Worm (Caenorhabditis elegans): ENCODE results near the gene emc-5.

Gene emc-5

DNA sequence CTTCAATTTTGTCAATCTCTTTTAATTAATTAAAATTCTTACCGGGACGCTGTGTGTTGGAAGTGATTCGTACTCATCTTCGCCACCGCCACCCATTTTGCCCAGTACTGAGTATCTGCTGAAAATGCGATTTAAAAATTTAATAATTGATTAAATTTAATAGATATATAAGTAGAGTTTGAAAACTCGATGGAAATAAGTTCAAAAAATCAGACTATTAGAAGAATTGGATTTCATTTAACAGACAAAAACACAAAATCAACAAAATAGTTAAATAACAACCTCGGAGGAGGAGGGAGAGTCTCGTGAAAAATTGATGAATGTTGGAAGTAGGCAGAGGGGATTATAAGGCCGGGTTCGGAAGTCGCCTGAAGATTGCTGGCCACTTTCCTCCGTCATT is 24.7 kb upstream of the emc-5 start, which contains the start of gene mfn-1:
TSS of gene mfn-1 (minus strand) at position 101 of the 400 bp plus-strand sequence.
- TF ChIP-seq nhr-25 (tag; optimal IDR thresholded peaks at IDR 0.05) (no peak), Y55F3AM.14 (GFP tag; optimal IDR thresholded peaks at IDR 0.05) (no peak), nhr-23 (tag; optimal IDR thresholded peaks at IDR 0.05) (no peak), nhr-237 (tag; optimal IDR thresholded peaks at IDR 0.05) (no peak), ztf-11 (tag; optimal IDR thresholded peaks at IDR 0.05) (no peak), sma-3 (GFP tag; optimal IDR thresholded peaks at IDR 0.05) (no peak), crh-2 (tag; optimal IDR thresholded peaks at IDR 0.05) (no peak), R02D3.7 (tag; optimal IDR thresholded peaks at IDR 0.05) (no peak), ztf-1 (GFP tag; conservative IDR thresholded peaks at IDR 0.05) (no peak), elt-3 (tag; optimal IDR thresholded peaks at IDR 0.05) (no peak), nhr-10 (tag; optimal IDR thresholded peaks at IDR 0.05) (no peak), elt-1 (tag; optimal IDR thresholded peaks at IDR 0.05) (no peak), egl-27 (tag; optimal IDR thresholded peaks at IDR 0.05) (no peak), gmeb-1 (tag; optimal IDR thresholded peaks at IDR 0.05) (no peak), lsy-2 (tag; optimal IDR thresholded peaks at IDR 0.05) (no peak), aly-2 (tag; optimal IDR thresholded peaks at IDR 0.05) (no peak), alr-1 (tag; optimal IDR thresholded peaks at IDR 0.05) (no peak), nhr-11 (tag; optimal IDR thresholded peaks at IDR 0.05) (no peak), sma-9 (GFP tag; optimal IDR thresholded peaks at IDR 0.05) (no peak), sma-9 (tag; optimal IDR thresholded peaks at IDR 0.05) (no peak)

DNA sequence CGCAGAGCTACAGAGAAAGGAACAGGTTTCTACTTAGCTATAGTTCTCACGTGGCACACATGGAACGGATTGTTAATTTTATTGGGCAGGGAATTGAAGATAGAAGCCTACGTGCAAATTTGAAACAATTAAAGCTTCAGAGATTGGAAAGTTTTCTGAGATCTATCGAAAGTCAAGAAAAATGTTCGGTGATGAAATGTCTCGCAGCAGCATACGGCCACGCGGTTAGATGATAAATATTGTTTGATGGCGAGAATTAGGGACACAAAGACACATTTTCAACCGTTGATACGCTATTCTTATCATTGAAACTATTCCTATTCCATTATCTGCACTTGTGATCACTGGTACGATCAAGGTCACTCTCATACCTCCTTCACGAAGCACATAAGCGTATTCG is 24.0 kb upstream of the emc-5 start:
- TF ChIP-seq alr-1 (tag; optimal IDR thresholded peaks at IDR 0.05) (no peak), sem-4 (tag; optimal IDR thresholded peaks at IDR 0.05) (peak; percentile 21), ceh-82 (tag; optimal IDR thresholded peaks at IDR 0.05) (no peak), nhr-11 (tag; optimal IDR thresholded peaks at IDR 0.05) (no peak), nhr-12 (tag; optimal IDR thresholded peaks at IDR 0.05) (no peak), blmp-1 (tag; optimal IDR thresholded peaks at IDR 0.05; ENCODE audit: insufficient read depth) (peak; percentile 95), R02D3.7 (tag; optimal IDR thresholded peaks at IDR 0.05) (no peak), egl-27 (tag; optimal IDR thresholded peaks at IDR 0.05) (no peak), unc-55 (GFP tag; optimal IDR thresholded peaks at IDR 0.05) (no peak), ceh-16 (tag; optimal IDR thresholded peaks at IDR 0.05) (no peak), nhr-77 (tag; optimal IDR thresholded peaks at IDR 0.05) (no peak), ama-1 (optimal IDR thresholded peaks at IDR 0.05) (no peak), F13H6.1 (tag; optimal IDR thresholded peaks at IDR 0.05) (no peak), nhr-21 (tag; optimal IDR thresholded peaks at IDR 0.05) (peak; percentile 79), C34F6.9 (tag; optimal IDR thresholded peaks at IDR 0.05) (peak; percentile 21), unc-39 (tag; optimal IDR thresholded peaks at IDR 0.05) (no peak), nhr-25 (tag; optimal IDR thresholded peaks at IDR 0.05) (peak; percentile 62), lin-39 (tag; optimal IDR thresholded peaks at IDR 0.05) (no peak), dmd-4 (tag; optimal IDR thresholded peaks at IDR 0.05) (no peak), crh-2 (tag; optimal IDR thresholded peaks at IDR 0.05) (peak; percentile 42), ztf-11 (tag; optimal IDR thresholded peaks at IDR 0.05) (no peak), elt-1 (tag; optimal IDR thresholded peaks at IDR 0.05) (no peak), mdl-1 (tag; optimal IDR thresholded peaks at IDR 0.05) (peak in 1 of 2 experiments; percentile 55), Y55F3AM.14 (GFP tag; optimal IDR thresholded peaks at IDR 0.05) (no peak), nhr-6 (tag; optimal IDR thresholded peaks at IDR 0.05) (no peak), sma-3 (GFP tag; optimal IDR thresholded peaks at IDR 0.05) (peak; percentile 53), snpc-4 (tag; optimal IDR thresholded peaks at IDR 0.05) (no peak), gmeb-1 (tag; optimal IDR thresholded peaks at IDR 0.05) (peak; percentile 25), sma-9 (GFP tag; optimal IDR thresholded peaks at IDR 0.05) (peak; percentile 80), sma-9 (tag; optimal IDR thresholded peaks at IDR 0.05) (no peak), peb-1 (tag; optimal IDR thresholded peaks at IDR 0.05) (no peak), lsy-2 (tag; optimal IDR thresholded peaks at IDR 0.05) (peak in 1 of 2 experiments; percentile 23), ztf-4 (tag; optimal IDR thresholded peaks at IDR 0.05) (no peak), fos-1 (tag; optimal IDR thresholded peaks at IDR 0.05) (peak; percentile 81), nhr-129 (tag; optimal IDR thresholded peaks at IDR 0.05) (peak; percentile 36), ZK546.5 (tag; optimal IDR thresholded peaks at IDR 0.05) (no peak), unc-62 (GFP tag; optimal IDR thresholded peaks at IDR 0.05) (no peak), ztf-1 (GFP tag; conservative IDR thresholded peaks at IDR 0.05) (no peak), nhr-23 (tag; optimal IDR thresholded peaks at IDR 0.05) (no peak), lin-13 (GFP tag; optimal IDR thresholded peaks at IDR 0.05) (no peak), nhr-237 (tag; optimal IDR thresholded peaks at IDR 0.05) (no peak), skn-1 (tag; optimal IDR thresholded peaks at IDR 0.05) (no peak), nhr-10 (tag; optimal IDR thresholded peaks at IDR 0.05) (no peak), zag-1 (tag; optimal IDR thresholded peaks at IDR 0.05) (no peak), mbf-1 (tag; optimal IDR thresholded peaks at IDR 0.05) (no peak)

All from whole organism, L2 larva.